Worm (Caenorhabditis elegans) whole organism, midembryonic: ENCODE results near the gene lect-2.

Source experiments
- cog-1 ChIP-seq: sonication (generic microtip); optimal IDR thresholded peaks from 2 replicates; lab custom pipeline; 2016; ENCODE audit warnings: missing genetic modification characterization, missing compliant biosample characterization
- flt-1 ChIP-seq: fragments of 200-800 bp; sonication (Bioruptor generic); IDR thresholded peaks from 2 replicates; pipeline ENCODE4 v1.3.6; 2022; ENCODE audit warnings: missing genetic modification characterization, missing compliant biosample characterization
- med-1 ChIP-seq: sonication (generic microtip); optimal IDR thresholded peaks from 2 replicates; lab custom pipeline; 2017; ENCODE audit warnings: missing genetic modification characterization, mild to moderate bottlenecking, missing compliant biosample characterization, antibody characterized with exemption, missing genetic modification reagents; ENCODE audit not compliant: insufficient read depth
- ztf-29 ChIP-seq: fragments of 200-800 bp; sonication (Bioruptor generic); IDR thresholded peaks from 2 replicates; pipeline ENCODE4 v1.3.6; 2022; ENCODE audit warnings: missing genetic modification reagents, missing genetic modification characterization, missing compliant biosample characterization

DNA sequence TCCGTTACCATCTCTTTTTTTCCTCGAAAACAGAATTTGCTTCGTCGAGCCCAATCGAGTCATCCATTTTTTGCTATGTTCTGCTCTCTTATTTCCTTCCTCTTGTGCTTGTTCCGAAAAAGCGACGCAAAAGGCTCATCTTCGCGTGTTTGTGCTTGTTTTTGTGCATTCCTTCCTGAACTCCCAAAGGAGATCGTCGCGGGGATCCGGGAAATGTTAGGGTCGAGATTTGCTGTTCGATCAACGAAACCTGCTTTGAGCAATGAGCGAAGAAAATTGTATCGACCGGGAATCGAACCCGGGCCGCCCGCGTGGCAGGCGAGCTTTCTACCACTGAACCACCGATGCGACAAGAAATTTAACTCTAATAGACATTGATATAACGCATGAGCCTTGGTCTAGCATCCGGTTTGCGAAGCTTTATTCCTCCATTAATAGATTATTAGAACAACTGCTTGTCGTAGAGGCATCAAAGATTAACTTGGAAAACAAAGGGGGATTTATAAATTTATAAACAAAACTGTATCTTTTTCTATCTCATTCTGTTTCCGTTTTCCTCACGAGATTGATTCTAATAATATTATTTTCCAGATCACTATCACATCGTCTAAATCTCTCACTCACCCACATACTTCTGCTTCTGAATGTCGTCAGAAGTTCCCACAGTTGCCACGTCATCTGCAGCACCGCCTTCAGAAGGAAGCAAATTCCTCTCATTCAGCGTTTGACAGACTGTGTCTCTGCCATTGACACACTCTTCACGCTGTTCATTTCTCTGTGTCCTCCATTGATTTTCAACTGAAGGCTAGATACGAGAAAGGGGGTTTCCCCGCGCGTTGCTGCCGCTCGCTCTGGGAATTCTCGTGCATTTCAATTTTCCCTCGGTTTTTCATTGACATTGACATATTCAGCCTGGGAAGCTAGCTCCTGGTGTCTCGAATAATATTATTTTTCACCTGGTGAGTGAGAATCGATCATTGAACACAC, 8.3 kb upstream of the lect-2 start, which contains the start of gene K05F1.6:
- TF ChIP-seq cog-1 (tag; lab: Kevin White, UChicago), result peak; percentile 58
- peak; percentile 64; the same call in 1 of the 2 replicates for TF ChIP-seq flt-1 (GFP tag; lab: Robert Waterston, UW)
- peak; percentile 42; the same call in 1 of the 2 replicates for TF ChIP-seq ztf-29 (GFP tag; lab: Robert Waterston, UW)
- no peak for TF ChIP-seq med-1 (GFP tag; lab: Kevin White, UChicago)
